Worm (Caenorhabditis elegans): ENCODE data around the gene copb-2.

DNA sequence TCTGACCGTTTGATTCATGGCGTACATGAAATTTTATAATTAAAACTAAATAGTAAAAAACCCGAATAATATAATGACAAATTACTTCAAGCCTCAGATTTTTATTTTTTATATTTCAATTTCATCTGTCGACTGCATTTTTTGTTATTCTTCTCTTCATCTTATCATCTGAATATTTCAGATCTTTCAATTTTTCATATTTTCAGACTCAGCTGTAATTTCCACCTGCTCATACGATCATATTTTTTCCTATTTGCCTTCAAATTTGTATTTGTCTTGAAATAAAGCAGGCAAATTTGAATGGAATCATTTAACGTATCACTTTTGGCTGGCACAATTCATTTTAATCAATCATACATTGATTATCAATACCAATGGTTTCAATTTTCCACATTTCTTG, 38.6 kb downstream of the copb-2 start, which contains the start of gene sru-4:
- TF ChIP-seq ceh-16 (tag; optimal IDR thresholded peaks at IDR 0.05) (no peak), jun-1 (tag; optimal IDR thresholded peaks at IDR 0.05) (no peak), ZK546.5 (tag; optimal IDR thresholded peaks at IDR 0.05) (no peak), nhr-11 (tag; optimal IDR thresholded peaks at IDR 0.05) (no peak), nhr-23 (tag; optimal IDR thresholded peaks at IDR 0.05) (no peak), ztf-11 (tag; optimal IDR thresholded peaks at IDR 0.05) (no peak), nhr-28 (tag; optimal IDR thresholded peaks at IDR 0.05) (no peak), ama-1 (optimal IDR thresholded peaks at IDR 0.05) (no peak), tbx-2 (tag; optimal IDR thresholded peaks at IDR 0.05) (no peak), lin-15B (tag; optimal IDR thresholded peaks at IDR 0.05) (no peak), nhr-25 (tag; optimal IDR thresholded peaks at IDR 0.05) (no peak)
